Fruit fly (Drosophila melanogaster) Kc167 (cell line): ENCODE results near the gene CG42655.

Experiments
- h ChIP-seq: fragments of >200 bp; optimal IDR thresholded peaks from 3 replicates; lab custom pipeline; 2018; ENCODE audit warnings: missing external identifiers
- psq ChIP-seq: fragments of >200 bp; optimal IDR thresholded peaks from 2 replicates; lab custom pipeline; 2017; ENCODE audit warnings: missing external identifiers
- ttk ChIP-seq: sonication (Bioruptor generic); optimal IDR thresholded peaks from 2 replicates; lab custom pipeline; 2017; ENCODE audit warnings: missing external identifiers

- no peak for TF ChIP-seq psq (lab: Kevin White, UChicago)
- no peak for TF ChIP-seq ttk (lab: Kevin White, UChicago)
- no peak for TF ChIP-seq h
Measured at dm6 chr3L:19928435-19929011, 25.0 kb downstream of the CG42655 start, which contains the start of the genes CG8004 and RhoGDI.
